Worm (Caenorhabditis elegans) whole organism, early embryonic: Measurements from ENCODE around the gene dgk-3.

Experiments
- B0310.2 ChIP-seq: sonication (generic microtip); optimal IDR thresholded peaks from 2 replicates; lab custom pipeline; 2016; ENCODE audit warnings: mild to moderate bottlenecking, missing genetic modification characterization, missing compliant biosample characterization
- F13C5.2 ChIP-seq: sonication (generic microtip); optimal IDR thresholded peaks from 2 replicates; lab custom pipeline; 2017; ENCODE audit warnings: mild to moderate bottlenecking, missing genetic modification characterization, inconsistent platforms, missing compliant biosample characterization
- aly-1 ChIP-seq: sonication (generic microtip); optimal IDR thresholded peaks from 2 replicates; lab custom pipeline; 2016; ENCODE audit warnings: missing genetic modification characterization, missing compliant biosample characterization
- ama-1 ChIP-seq: fragments of 150-350 bp; optimal IDR thresholded peaks from 2 replicates; lab custom pipeline; 2014
- ceh-13 ChIP-seq: fragments of 200-800 bp; sonication (Bioruptor generic); optimal IDR thresholded peaks from 2 replicates; lab custom pipeline; 2018; ENCODE audit warnings: mild to moderate bottlenecking, missing genetic modification characterization, missing compliant biosample characterization
- ceh-36 ChIP-seq: sonication (generic microtip); optimal IDR thresholded peaks from 2 replicates; lab custom pipeline; 2016; ENCODE audit warnings: missing genetic modification characterization, inconsistent platforms, missing compliant biosample characterization
- ets-7 ChIP-seq: sonication (generic microtip); optimal IDR thresholded peaks from 2 replicates; lab custom pipeline; 2016; ENCODE audit warnings: missing genotype, missing genetic modification characterization, missing compliant biosample characterization
- flt-1 ChIP-seq: fragments of 200-800 bp; sonication (Bioruptor generic); IDR thresholded peaks from 2 replicates; pipeline ENCODE4 v1.3.6; 2022; ENCODE audit warnings: missing genetic modification characterization, missing compliant biosample characterization
- hmbx-1 ChIP-seq: sonication (generic microtip); optimal IDR thresholded peaks from 2 replicates; lab custom pipeline; 2016; ENCODE audit warnings: mild to moderate bottlenecking, missing genetic modification characterization, missing compliant biosample characterization
- hmg-4 ChIP-seq: fragments of 200-800 bp; sonication (Bioruptor generic); optimal IDR thresholded peaks from 2 replicates; lab custom pipeline; 2018; ENCODE audit warnings: mild to moderate bottlenecking, missing genetic modification characterization, missing compliant biosample characterization
- hnd-1 ChIP-seq: sonication (generic microtip); optimal IDR thresholded peaks from 2 replicates; lab custom pipeline; 2016; ENCODE audit warnings: missing genetic modification characterization, missing compliant biosample characterization
- pes-1 ChIP-seq: fragments of 200-800 bp; sonication (Bioruptor generic); IDR thresholded peaks from 2 replicates; pipeline ENCODE4 v1.3.6; 2022; ENCODE audit warnings: missing genetic modification reagents, missing genetic modification characterization, missing compliant biosample characterization
- scrt-1 ChIP-seq: fragments of 200-800 bp; sonication (Bioruptor generic); IDR thresholded peaks from 2 replicates; pipeline ENCODE4 v1.3.6; 2022; ENCODE audit warnings: missing genetic modification characterization, missing compliant biosample characterization
- sea-1 ChIP-seq: fragments of 200-800 bp; sonication (Bioruptor generic); conservative IDR thresholded peaks from 2 replicates; pipeline ENCODE4 v1.3.6; 2022; ENCODE audit warnings: missing genetic modification characterization, missing compliant biosample characterization
- tbx-11 ChIP-seq: fragments of 200-800 bp; sonication (Bioruptor generic); IDR thresholded peaks from 2 replicates; pipeline ENCODE4 v1.3.6; 2022; ENCODE audit warnings: missing genetic modification characterization, missing compliant biosample characterization
- tbx-37 ChIP-seq: fragments of 200-800 bp; sonication (Bioruptor generic); conservative IDR thresholded peaks from 2 replicates; pipeline ENCODE4 v1.3.6; 2022; ENCODE audit warnings: missing genetic modification reagents, missing genetic modification characterization, missing compliant biosample characterization
- tra-4 ChIP-seq: sonication (generic microtip); optimal IDR thresholded peaks from 2 replicates; lab custom pipeline; 2017; ENCODE audit warnings: missing genetic modification characterization, missing compliant biosample characterization

dgk-3 gene

DNA sequence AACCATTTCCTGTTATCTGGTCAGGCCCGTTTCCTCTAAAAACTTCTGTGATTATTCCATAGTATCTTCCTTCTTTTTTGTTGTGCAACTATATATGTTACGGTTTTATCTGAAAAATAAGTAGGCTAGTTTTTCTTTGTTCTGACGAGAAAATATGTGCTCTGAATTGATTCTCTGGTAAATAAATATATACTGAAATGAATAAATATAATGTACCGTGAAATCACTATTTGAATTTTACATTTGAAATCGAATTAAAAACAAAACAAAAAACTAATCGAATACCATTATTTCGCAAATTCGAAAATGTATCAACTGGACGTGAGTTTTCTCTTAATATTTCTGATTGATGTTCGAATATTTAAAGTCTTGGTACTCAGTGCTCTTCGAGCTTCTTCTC, 32.3 kb upstream of the dgk-3 start, which contains the start of gene ZK512.10:
TSS of gene ZK512.10 (plus strand) at position 301 of the 400 bp plus-strand sequence.
- TF ChIP-seq ceh-13 (GFP tag; lab: Kevin White, UChicago) (no peak), tra-4 (tag; lab: Kevin White, UChicago) (no peak), scrt-1 (GFP tag; lab: Robert Waterston, UW) (no peak), hmbx-1 (no peak), hnd-1 (tag; lab: Kevin White, UChicago) (no peak), pes-1 (GFP tag; lab: Robert Waterston, UW) (no peak), ama-1 (lab: Kevin White, UChicago) (no peak), flt-1 (no peak), tbx-11 (GFP tag; lab: Robert Waterston, UW) (no peak), aly-1 (tag; lab: Kevin White, UChicago) (no peak), hmg-4 (GFP tag; lab: Kevin White, UChicago) (no peak), F13C5.2 (tag; lab: Kevin White, UChicago) (no peak), B0310.2 (no peak), ceh-36 (tag; lab: Kevin White, UChicago) (no peak), sea-1 (GFP tag; lab: Robert Waterston, UW) (no peak)

DNA sequence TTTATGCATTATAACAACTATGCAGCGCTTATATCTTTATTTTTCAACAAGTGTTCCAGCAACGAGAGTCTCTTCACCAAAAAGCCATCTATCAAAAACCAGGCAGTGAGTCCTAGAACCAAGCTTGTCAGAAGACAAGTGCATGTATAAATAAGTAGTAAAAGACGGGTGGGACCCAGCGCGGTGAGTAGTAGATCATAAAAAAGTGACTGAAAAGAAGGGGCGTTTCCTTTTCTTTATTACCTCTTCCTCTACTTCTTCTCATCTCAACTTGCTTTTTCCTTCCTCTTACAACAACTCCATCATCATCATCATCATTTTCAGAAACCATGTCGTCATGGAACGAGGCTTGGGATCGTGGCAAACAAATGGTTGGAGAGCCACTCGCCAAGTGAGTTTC, 26.3 kb upstream of the dgk-3 start, which contains the start of gene eat-4:
TSS of gene eat-4 (plus strand) at position 301 of the 400 bp plus-strand sequence.
- TF ChIP-seq ceh-13 (GFP tag; lab: Kevin White, UChicago): no peak

DNA sequence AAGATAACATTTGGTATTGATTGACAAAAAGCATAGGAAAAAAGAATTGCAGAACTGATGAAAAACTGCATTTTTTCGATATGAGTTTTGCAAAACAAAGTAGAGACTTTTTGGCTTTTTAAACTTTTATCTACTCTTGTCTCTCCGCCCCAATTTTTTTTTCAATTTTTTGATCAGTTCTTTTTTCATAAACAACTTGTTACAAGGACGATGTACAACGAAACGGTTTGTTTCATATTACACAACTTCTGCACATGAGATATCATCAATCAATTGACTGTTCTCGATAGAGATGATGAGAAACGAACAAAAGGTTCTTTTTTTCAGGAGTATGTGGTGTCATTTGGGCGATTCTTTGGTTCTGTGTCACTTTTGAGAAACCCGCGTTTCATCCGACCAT, 24.3 kb upstream of the dgk-3 start, which contains the start of gene ZK512.7:
TSS of gene ZK512.7 (minus strand) at position 101 of the 400 bp plus-strand sequence.
- no peak for TF ChIP-seq scrt-1 (GFP tag; lab: Robert Waterston, UW)
- no peak for TF ChIP-seq sea-1 (GFP tag; lab: Robert Waterston, UW)
- TF ChIP-seq tbx-37 (GFP tag; lab: Robert Waterston, UW): no peak
- no peak for TF ChIP-seq tra-4 (tag; lab: Kevin White, UChicago)
- TF ChIP-seq ceh-13 (GFP tag; lab: Kevin White, UChicago): no peak
- TF ChIP-seq aly-1 (tag; lab: Kevin White, UChicago): no peak
- no peak for TF ChIP-seq ets-7
- TF ChIP-seq hmbx-1: no peak
- no peak for TF ChIP-seq F13C5.2 (tag; lab: Kevin White, UChicago)
- no peak for TF ChIP-seq hnd-1 (tag; lab: Kevin White, UChicago)
- TF ChIP-seq ceh-36 (tag; lab: Kevin White, UChicago): no peak
- no peak for TF ChIP-seq hmg-4 (GFP tag; lab: Kevin White, UChicago)
- no peak for TF ChIP-seq pes-1 (GFP tag; lab: Robert Waterston, UW)
- TF ChIP-seq tbx-11 (GFP tag; lab: Robert Waterston, UW): no peak
- TF ChIP-seq ama-1 (lab: Kevin White, UChicago): no peak

DNA sequence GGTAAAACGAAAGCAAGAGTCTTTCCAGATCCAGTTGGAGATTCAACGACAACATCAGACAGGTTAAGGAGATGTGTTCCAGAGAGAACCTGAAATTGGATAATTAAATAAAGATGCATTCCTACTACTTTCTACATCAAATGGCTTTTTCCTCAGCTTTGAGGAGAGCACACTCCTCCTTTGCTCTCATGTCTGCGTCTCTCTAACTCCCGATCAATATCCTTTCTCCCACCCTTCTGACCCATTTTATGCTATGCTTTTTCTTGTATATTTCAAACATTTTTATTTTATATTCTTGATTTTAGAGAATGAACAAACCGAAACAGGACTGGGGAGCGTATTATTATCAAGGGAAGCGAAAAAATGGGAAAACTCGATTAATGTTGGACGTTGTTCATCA, 19.0 kb upstream of the dgk-3 start, which contains the start of gene ZK512.11:
TSS of gene ZK512.11 (plus strand) at position 301 of the 400 bp plus-strand sequence.
- TF ChIP-seq tbx-37 (GFP tag; lab: Robert Waterston, UW) (no peak), hmbx-1 (no peak), tbx-11 (GFP tag; lab: Robert Waterston, UW) (no peak), ceh-36 (tag; lab: Kevin White, UChicago) (no peak)

DNA sequence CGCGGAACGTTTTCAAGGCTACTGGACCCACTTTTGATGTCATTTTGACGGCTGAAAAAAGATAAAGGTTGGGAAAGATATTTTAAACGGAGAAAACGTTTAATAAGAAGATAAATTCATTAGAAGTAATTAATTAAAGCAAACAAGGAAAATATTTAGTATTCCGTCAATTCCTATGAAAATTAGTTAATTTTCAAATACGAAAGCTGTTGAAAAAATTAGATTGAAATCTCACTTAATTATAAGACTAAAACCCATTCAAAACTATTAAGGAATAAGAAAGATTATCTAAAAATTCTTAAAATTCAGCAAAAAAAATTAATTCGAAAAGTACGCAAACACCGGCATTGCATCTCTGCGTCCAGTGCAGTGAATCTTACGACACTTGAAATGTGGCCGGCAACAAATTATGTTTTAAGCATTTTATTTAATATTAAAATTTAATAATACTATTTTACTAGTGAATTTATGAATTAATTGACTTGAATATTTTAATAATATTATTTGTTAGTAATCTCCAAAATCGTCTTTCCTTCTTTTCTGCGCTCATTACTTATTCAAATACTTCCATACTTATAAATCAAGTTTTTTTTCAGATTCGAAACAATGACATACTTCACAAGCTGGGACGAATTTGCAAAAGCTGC, 18.0 kb upstream of the dgk-3 start, which contains the start of the genes ZK512.2 and ZK512.4:
TSS of gene ZK512.2 (minus strand) at position 51 of the 647 bp plus-strand sequence.
TSS of gene ZK512.4 (plus strand) at position 597 of the 647 bp plus-strand sequence.
- TF ChIP-seq ceh-36 (tag; lab: Kevin White, UChicago): no peak
- no peak for TF ChIP-seq hnd-1 (tag; lab: Kevin White, UChicago)
- no peak for TF ChIP-seq flt-1
- no peak for TF ChIP-seq pes-1 (GFP tag; lab: Robert Waterston, UW)
- TF ChIP-seq sea-1 (GFP tag; lab: Robert Waterston, UW): no peak
- no peak for TF ChIP-seq tbx-11 (GFP tag; lab: Robert Waterston, UW)
- no peak for TF ChIP-seq aly-1 (tag; lab: Kevin White, UChicago)
- no peak for TF ChIP-seq tbx-37 (GFP tag; lab: Robert Waterston, UW)
- no peak for TF ChIP-seq B0310.2
- no peak for TF ChIP-seq ceh-13 (GFP tag; lab: Kevin White, UChicago)
- TF ChIP-seq scrt-1 (GFP tag; lab: Robert Waterston, UW): no peak
- no peak for TF ChIP-seq F13C5.2 (tag; lab: Kevin White, UChicago)
- no peak for TF ChIP-seq ama-1 (lab: Kevin White, UChicago)
- no peak for TF ChIP-seq hmg-4 (GFP tag; lab: Kevin White, UChicago)
- no peak for TF ChIP-seq hmbx-1
- no peak for TF ChIP-seq ets-7
- no peak for TF ChIP-seq tra-4 (tag; lab: Kevin White, UChicago)

DNA sequence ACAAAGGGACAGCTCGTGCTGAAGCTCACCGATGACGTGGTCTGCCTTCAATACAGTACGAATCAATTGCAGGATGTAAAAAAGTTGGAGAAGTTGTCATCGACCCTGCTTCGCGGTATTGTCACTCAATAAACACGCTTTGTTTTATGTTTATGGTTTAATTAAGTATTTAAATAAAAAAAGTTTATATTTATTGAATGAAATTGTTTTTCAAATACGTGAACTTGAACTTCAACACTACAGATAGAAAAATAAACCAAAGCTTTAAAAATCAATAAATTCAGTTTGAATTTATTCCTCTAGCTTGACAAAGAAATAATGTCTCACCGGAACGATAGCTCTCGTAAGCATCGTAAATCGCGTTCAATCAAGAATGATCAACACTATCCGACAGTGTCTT, 17.1 kb upstream of the dgk-3 start, which contains the start of gene ZK512.8:
TSS of gene ZK512.8 (plus strand) at position 301 of the 400 bp plus-strand sequence.
- no peak for TF ChIP-seq ets-7
- TF ChIP-seq hmg-4 (GFP tag; lab: Kevin White, UChicago): no peak
- TF ChIP-seq tbx-37 (GFP tag; lab: Robert Waterston, UW): no peak
- TF ChIP-seq ceh-36 (tag; lab: Kevin White, UChicago): no peak
- no peak for TF ChIP-seq F13C5.2 (tag; lab: Kevin White, UChicago)

DNA sequence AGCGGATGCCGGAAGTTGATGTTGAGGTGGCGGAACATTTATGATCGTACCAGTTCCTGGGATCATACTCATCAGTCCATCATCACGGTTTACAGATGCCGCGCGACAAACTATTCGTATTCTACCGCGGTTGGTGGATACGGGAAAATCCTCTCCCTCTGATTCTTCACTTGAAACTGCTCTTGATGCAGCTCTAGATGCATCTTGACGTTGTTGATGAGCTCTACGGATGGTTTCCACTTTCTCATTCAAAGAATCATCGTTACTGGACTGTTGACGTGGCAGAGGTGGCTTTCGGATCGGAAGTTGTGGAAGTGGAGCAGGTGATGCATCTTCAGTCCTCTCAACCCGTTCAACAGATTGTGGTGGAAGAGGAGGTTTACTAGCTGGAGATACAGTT, 13.7 kb upstream of the dgk-3 start:
- no peak for TF ChIP-seq hmbx-1
- TF ChIP-seq ceh-36 (tag; lab: Kevin White, UChicago): no peak
- TF ChIP-seq tbx-11 (GFP tag; lab: Robert Waterston, UW): no peak
- TF ChIP-seq hnd-1 (tag; lab: Kevin White, UChicago): no peak
